Worm (Caenorhabditis elegans): Measurements from ENCODE around the gene ZK121.2.

DNA sequence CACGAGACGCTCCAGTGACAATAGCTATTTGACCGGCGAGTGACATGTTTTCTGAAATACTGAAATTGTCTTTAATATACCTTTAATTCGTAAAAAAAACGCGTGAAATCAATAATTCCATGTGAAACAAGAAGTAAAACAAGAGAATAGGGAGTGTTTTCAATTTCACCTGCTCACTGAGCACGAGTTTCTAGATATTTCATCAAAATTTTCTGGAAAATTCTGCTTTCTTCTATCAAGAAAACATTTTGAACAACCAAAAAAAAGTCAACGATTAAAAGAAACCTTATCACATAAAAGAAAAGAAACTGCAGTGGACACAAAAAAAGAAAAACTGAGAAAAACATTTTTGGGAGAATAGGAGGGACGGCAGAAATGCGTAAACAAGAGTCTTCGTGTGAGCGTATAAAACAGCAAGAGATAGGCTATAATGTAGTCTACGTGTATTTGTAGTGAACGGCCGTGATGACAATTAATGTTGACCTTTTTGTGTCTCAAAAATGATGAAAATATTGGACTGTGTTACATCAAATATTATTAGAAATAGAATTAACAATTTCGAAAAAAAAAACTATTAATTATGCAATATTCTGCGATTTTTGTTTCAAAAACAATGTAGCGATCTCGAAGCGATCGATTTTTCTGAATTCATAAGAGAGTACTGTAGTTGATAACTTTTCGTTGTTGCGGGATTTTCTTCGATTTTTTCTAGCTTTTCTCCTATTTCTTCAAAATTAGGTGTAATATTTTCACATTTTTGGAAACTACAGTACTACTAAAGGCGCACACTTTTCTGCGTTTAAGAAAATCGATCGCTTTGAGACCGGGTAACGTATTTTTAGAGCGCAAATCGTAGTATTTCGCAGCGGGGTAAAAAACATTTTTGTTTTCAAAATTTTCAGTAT is 26.8 kb downstream of the ZK121.2 start, which contains the start of gene dhs-9:
- TF ChIP-seq unc-62 (GFP tag; optimal IDR thresholded peaks at IDR 0.05 in 1 of 2), result no peak
- no peak for TF ChIP-seq unc-62 (tag; optimal IDR thresholded peaks at IDR 0.05)
- no peak for TF ChIP-seq lin-1 (GFP tag; IDR thresholded peaks at IDR 0.05)
- TF ChIP-seq lir-3 (tag; optimal IDR thresholded peaks at IDR 0.05), result no peak
- no peak for TF ChIP-seq ztf-11 (tag; optimal IDR thresholded peaks at IDR 0.05)
- no peak for TF ChIP-seq unc-39 (tag; optimal IDR thresholded peaks at IDR 0.05)
- no peak for TF ChIP-seq nhr-111 (GFP tag; optimal IDR thresholded peaks at IDR 0.05)
